Worm (Caenorhabditis elegans) whole organism, L1 larva: ENCODE measurements around the gene C06B3.6.

Experiments used
- C16A3.4 ChIP-seq: fragments of 150-350 bp; optimal IDR thresholded peaks from 2 replicates; lab custom pipeline; 2014; ENCODE audit warnings: missing biosample characterization, missing genetic modification characterization
- C34B4.2 ChIP-seq: sonication (generic microtip); optimal IDR thresholded peaks from 2 replicates; lab custom pipeline; 2017; ENCODE audit warnings: mild to moderate bottlenecking, missing genetic modification characterization, missing compliant biosample characterization
- F16B12.6 ChIP-seq: fragments of 150-350 bp; optimal IDR thresholded peaks from 2 replicates; lab custom pipeline; 2014; ENCODE audit warnings: missing biosample characterization, missing genetic modification characterization
- Y116A8C.19 ChIP-seq: sonication (generic microtip); optimal IDR thresholded peaks from 2 replicates; lab custom pipeline; 2016; ENCODE audit warnings: missing compliant biosample characterization, missing genetic modification characterization, borderline replicate concordance
- aha-1 ChIP-seq: fragments of 150-350 bp; optimal IDR thresholded peaks from 2 replicates; lab custom pipeline; 2014; ENCODE audit warnings: missing biosample characterization, missing genetic modification characterization
- alr-1 ChIP-seq: fragments of 200-800 bp; sonication (Bioruptor generic); optimal IDR thresholded peaks from 2 replicates; lab custom pipeline; 2018; ENCODE audit warnings: borderline replicate concordance, mild to moderate bottlenecking, missing genetic modification characterization, missing compliant biosample characterization
- ama-1 ChIP-seq: fragments of 150-350 bp; optimal IDR thresholded peaks from 2 replicates; lab custom pipeline; 2014
- blmp-1 ChIP-seq: fragments of 150-350 bp; optimal IDR thresholded peaks from 2 replicates; lab custom pipeline; 2014; ENCODE audit warnings: missing biosample characterization, missing genetic modification characterization
- ceh-63 ChIP-seq: fragments of 200-800 bp; sonication (Bioruptor generic); optimal IDR thresholded peaks from 2 replicates; lab custom pipeline; 2018; ENCODE audit warnings: mild to moderate bottlenecking, missing genetic modification characterization, missing compliant biosample characterization
- ces-1 ChIP-seq: fragments of 150-350 bp; optimal IDR thresholded peaks from 2 replicates; lab custom pipeline; 2014; ENCODE audit warnings: missing biosample characterization, missing genetic modification reagents, missing genetic modification characterization
- dsc-1 ChIP-seq: sonication (generic microtip); optimal IDR thresholded peaks from 2 replicates; lab custom pipeline; 2016; ENCODE audit warnings: mild to moderate bottlenecking, missing genetic modification characterization, missing compliant biosample characterization
- elt-3 ChIP-seq, 6 experiments: fragments of 150-350 bp in 1 of 6; sonication (generic microtip); optimal IDR thresholded peaks; 2 replicates each; lab custom pipeline; 2017 to 2018; ENCODE audit warnings: missing biosample characterization in 6 of 6, missing genetic modification characterization in 6 of 6, inconsistent platforms in 1 of 6
- ets-5 ChIP-seq: fragments of 200-800 bp; sonication (Bioruptor generic); IDR thresholded peaks from 2 replicates; pipeline ENCODE4 v1.3.6; 2022; ENCODE audit warnings: missing genetic modification characterization, missing compliant biosample characterization
- fkh-8 ChIP-seq: sonication (generic microtip); optimal IDR thresholded peaks from 2 replicates; lab custom pipeline; 2016; ENCODE audit warnings: mild to moderate bottlenecking, missing genetic modification characterization, missing compliant biosample characterization
- fos-1 ChIP-seq: fragments of 150-350 bp; optimal IDR thresholded peaks from 2 replicates; lab custom pipeline; 2014; ENCODE audit warnings: missing biosample characterization, missing genetic modification characterization
- grh-1 ChIP-seq: fragments of 200-800 bp; sonication (Bioruptor generic); IDR thresholded peaks from 2 replicates; pipeline ENCODE4 v1.3.6; 2022; ENCODE audit warnings: missing genetic modification reagents, missing genetic modification characterization, missing compliant biosample characterization
- hlh-4 ChIP-seq: sonication (generic microtip); optimal IDR thresholded peaks from 2 replicates; lab custom pipeline; 2016; ENCODE audit warnings: mild to moderate bottlenecking, missing genetic modification characterization, missing compliant biosample characterization
- hpl-2 ChIP-seq: fragments of 150-350 bp; optimal IDR thresholded peaks from 2 replicates; lab custom pipeline; 2014; ENCODE audit warnings: missing biosample characterization, missing genetic modification reagents, missing genetic modification characterization
- irx-1 ChIP-seq: sonication (generic microtip); optimal IDR thresholded peaks from 2 replicates; lab custom pipeline; 2016; ENCODE audit warnings: missing genetic modification characterization, missing compliant biosample characterization
- lin-13 ChIP-seq: fragments of 150-350 bp; optimal IDR thresholded peaks from 2 replicates; lab custom pipeline; 2014; ENCODE audit warnings: missing biosample characterization, missing genetic modification reagents, missing genetic modification characterization
- lin-35 ChIP-seq, 2 experiments: fragments of 150-350 bp; optimal IDR thresholded peaks; 2 replicates each; lab custom pipeline; 2014; ENCODE audit warnings: missing biosample characterization in 2 of 2, missing genetic modification characterization in 2 of 2, missing genetic modification reagents in 2 of 2
- lsy-2 ChIP-seq, 2 experiments: fragments of 150-350 bp; optimal IDR thresholded peaks; 2 replicates each; lab custom pipeline; 2014; ENCODE audit warnings: missing biosample characterization in 2 of 2, missing genetic modification characterization in 2 of 2
- mab-9 ChIP-seq: fragments of 200-800 bp; sonication (Bioruptor generic); IDR thresholded peaks from 2 replicates; pipeline ENCODE4 v1.3.6; 2022; ENCODE audit warnings: missing genetic modification reagents, missing genetic modification characterization, missing compliant biosample characterization
- mep-1 ChIP-seq: fragments of 150-350 bp; optimal IDR thresholded peaks from 2 replicates; lab custom pipeline; 2014; ENCODE audit warnings: missing biosample characterization, missing genetic modification characterization
- nhr-11 ChIP-seq: fragments of 150-350 bp; optimal IDR thresholded peaks from 2 replicates; lab custom pipeline; 2014; ENCODE audit warnings: missing biosample characterization, missing genetic modification characterization
- nhr-19 ChIP-seq: fragments of 200-800 bp; sonication (Bioruptor generic); conservative IDR thresholded peaks from 2 replicates; pipeline ENCODE4 v1.3.6; 2022; ENCODE audit warnings: missing genetic modification characterization, missing compliant biosample characterization
- nhr-20 ChIP-seq: sonication (generic microtip); optimal IDR thresholded peaks from 2 replicates; lab custom pipeline; 2016; ENCODE audit warnings: mild to moderate bottlenecking, missing genetic modification characterization, missing compliant biosample characterization
- nhr-47 ChIP-seq: sonication (generic microtip); optimal IDR thresholded peaks from 2 replicates; lab custom pipeline; 2016; ENCODE audit warnings: mild to moderate bottlenecking, missing genetic modification characterization, moderate library complexity, missing compliant biosample characterization
- nhr-71 ChIP-seq: sonication (generic microtip); optimal IDR thresholded peaks from 2 replicates; lab custom pipeline; 2016; ENCODE audit warnings: mild to moderate bottlenecking, missing genetic modification characterization, moderate library complexity, missing compliant biosample characterization
- nhr-84 ChIP-seq: sonication (generic microtip); optimal IDR thresholded peaks from 2 replicates; lab custom pipeline; 2017; ENCODE audit warnings: missing biosample characterization, missing genetic modification characterization
- nhr-85 ChIP-seq: sonication (generic microtip); peaks from one replicate; lab custom pipeline; 2016; ENCODE audit warnings: missing genetic modification characterization, inconsistent platforms, missing compliant biosample characterization
- pag-3 ChIP-seq: sonication (generic microtip); optimal IDR thresholded peaks from 2 replicates; lab custom pipeline; 2017; ENCODE audit warnings: missing genetic modification characterization, mild to moderate bottlenecking, missing compliant biosample characterization, antibody characterized with exemption, borderline replicate concordance; ENCODE audit not compliant: insufficient read depth
- skn-1 ChIP-seq: fragments of 150-350 bp; optimal IDR thresholded peaks from 2 replicates; lab custom pipeline; 2014; ENCODE audit warnings: missing biosample characterization, missing genetic modification characterization
- sox-4 ChIP-seq: sonication (generic microtip); optimal IDR thresholded peaks from 2 replicates; lab custom pipeline; 2016; ENCODE audit warnings: missing genetic modification characterization, missing compliant biosample characterization
- sptf-1 ChIP-seq: fragments of 150-350 bp; optimal IDR thresholded peaks from 2 replicates; lab custom pipeline; 2014; ENCODE audit warnings: missing biosample characterization, missing genetic modification characterization
- tbx-2 ChIP-seq: sonication (generic microtip); optimal IDR thresholded peaks from 2 replicates; lab custom pipeline; 2016; ENCODE audit warnings: missing genetic modification characterization, missing compliant biosample characterization
- unc-98 ChIP-seq: fragments of 200-800 bp; sonication (Bioruptor generic); IDR thresholded peaks from 2 replicates; pipeline ENCODE4 v1.3.6; 2022; ENCODE audit warnings: missing genetic modification characterization, missing compliant biosample characterization
- xbp-1 ChIP-seq: sonication (generic microtip); optimal IDR thresholded peaks from 2 replicates; lab custom pipeline; 2016; ENCODE audit warnings: missing genetic modification characterization, missing compliant biosample characterization
- zip-4 ChIP-seq: fragments of 200-800 bp; sonication (Bioruptor generic); optimal IDR thresholded peaks from 2 replicates; lab custom pipeline; 2018; ENCODE audit warnings: mild to moderate bottlenecking, missing genetic modification characterization, moderate library complexity, missing compliant biosample characterization

The C06B3.6 gene

ce11 chrV:13936850-13937249 lies 28.1 kb upstream of the C06B3.6 start, which contains the start of gene srw-145:
Gene srw-145 (plus strand): TSS chrV:13937150.
- TF ChIP-seq irx-1 (no peak), fos-1 (tag; lab: Kevin White, UChicago) (no peak), hpl-2 (GFP tag; lab: Kevin White, UChicago) (no peak), fkh-8 (tag; lab: Kevin White, UChicago) (peak; percentile 45), nhr-11 (peak; percentile 31), ets-5 (no peak), nhr-47 (peak; percentile 44), nhr-84 (tag; lab: Kevin White, UChicago) (no peak), hlh-4 (no peak), nhr-71 (peak; percentile 48)

- TF ChIP-seq nhr-20 (peak; percentile 2), mep-1 (tag; lab: Kevin White, UChicago) (no peak), lin-35 (GFP tag; optimal IDR thresholded peaks at IDR 0.05; lab: Kevin White, UChicago) (peak in 1 of 2 experiments; percentile 11), unc-98 (GFP tag; lab: Robert Waterston, UW) (no peak), blmp-1 (tag; lab: Kevin White, UChicago) (peak; percentile 19), nhr-71 (peak; percentile 1), nhr-19 (no peak), nhr-85 (tag; lab: Kevin White, UChicago) (peak; percentile 77), elt-3 (tag; optimal IDR thresholded peaks at IDR 0.05; lab: Kevin White, UChicago) (peak in 2 of 6 experiments; percentile 25 to 31), grh-1 (GFP tag; lab: Robert Waterston, UW) (peak; percentile 63)
- TF ChIP-seq, all 84 proteins: peak for 7
These were observed 27.3 kb upstream of the C06B3.6 start for ce11 chrV:13936052-13936451.

- TF ChIP-seq sptf-1, result no peak
- TF ChIP-seq sox-4 (tag; lab: Kevin White, UChicago), result no peak
- TF ChIP-seq blmp-1 (tag; lab: Kevin White, UChicago), result peak; percentile 41
- no peak for TF ChIP-seq Y116A8C.19 (tag; lab: Kevin White, UChicago)
- TF ChIP-seq lsy-2 (tag; optimal IDR thresholded peaks at IDR 0.05; lab: Kevin White, UChicago), result peak in 1 of 2 experiments; percentile 2
- peak in 5 of 6 experiments; percentile 25 to 93 (median 82) for TF ChIP-seq elt-3 (tag; optimal IDR thresholded peaks at IDR 0.05; lab: Kevin White, UChicago)
These were observed 26.7 kb upstream of the C06B3.6 start for ce11 chrV:13935423-13935822.

- TF ChIP-seq grh-1 (GFP tag; lab: Robert Waterston, UW) (0 out of 2 replicates have a peak, but pooled peaks have one; percentile 25), nhr-20 (peak; percentile 2), skn-1 (tag; lab: Kevin White, UChicago) (no peak), ama-1 (lab: Kevin White, UChicago) (peak; percentile 30), elt-3 (tag; optimal IDR thresholded peaks at IDR 0.05; lab: Kevin White, UChicago) (peak in 1 of 6 experiments; percentile 40), C34B4.2 (tag; lab: Kevin White, UChicago) (no peak), C16A3.4 (tag; lab: Kevin White, UChicago) (no peak)
These were observed 25.8 kb upstream of the C06B3.6 start, which contains the start of gene R10D12.1 for ce11 chrV:13934545-13934944. Gene R10D12.1 (minus strand): TSS chrV:13934645.

- TF ChIP-seq pag-3 (tag; lab: Kevin White, UChicago) (no peak), skn-1 (tag; lab: Kevin White, UChicago) (no peak), lin-13 (GFP tag; lab: Kevin White, UChicago) (no peak), nhr-84 (tag; lab: Kevin White, UChicago) (no peak), nhr-11 (no peak), ceh-63 (GFP tag; lab: Kevin White, UChicago) (no peak), ces-1 (GFP tag; lab: Kevin White, UChicago) (no peak), dsc-1 (tag; lab: Kevin White, UChicago) (no peak), mab-9 (GFP tag; lab: Robert Waterston, UW) (no peak), zip-4 (GFP tag; lab: Kevin White, UChicago) (no peak), xbp-1 (tag; lab: Kevin White, UChicago) (no peak), alr-1 (tag; lab: Kevin White, UChicago) (no peak), tbx-2 (no peak), ets-5 (no peak), F16B12.6 (tag; lab: Kevin White, UChicago) (no peak), aha-1 (tag; lab: Kevin White, UChicago) (no peak)
These were observed 23.2 kb upstream of the C06B3.6 start for ce11 chrV:13931952-13932351.
